Worm (Caenorhabditis elegans) whole organism, L1 larva: ENCODE data around the gene Y42H9AR.2.

Source experiments
- C04F5.9 ChIP-seq: sonication (generic microtip); optimal IDR thresholded peaks from 2 replicates; lab custom pipeline; 2016; ENCODE audit warnings: missing genetic modification characterization, missing compliant biosample characterization
- C34B4.2 ChIP-seq: sonication (generic microtip); optimal IDR thresholded peaks from 2 replicates; lab custom pipeline; 2017; ENCODE audit warnings: mild to moderate bottlenecking, missing genetic modification characterization, missing compliant biosample characterization
- ama-1 ChIP-seq: fragments of 150-350 bp; optimal IDR thresholded peaks from 2 replicates; lab custom pipeline; 2014
- ceh-63 ChIP-seq: fragments of 200-800 bp; sonication (Bioruptor generic); optimal IDR thresholded peaks from 2 replicates; lab custom pipeline; 2018; ENCODE audit warnings: mild to moderate bottlenecking, missing genetic modification characterization, missing compliant biosample characterization
- ceh-90 ChIP-seq: sonication (generic microtip); optimal IDR thresholded peaks from 2 replicates; lab custom pipeline; 2016; ENCODE audit warnings: missing genetic modification characterization, missing compliant biosample characterization
- dsc-1 ChIP-seq: sonication (generic microtip); optimal IDR thresholded peaks from 2 replicates; lab custom pipeline; 2016; ENCODE audit warnings: mild to moderate bottlenecking, missing genetic modification characterization, missing compliant biosample characterization
- egl-27 ChIP-seq, 2 experiments: fragments of 150-350 bp in 1 of 2; sonication (generic microtip); optimal IDR thresholded peaks; 3 replicates each; lab custom pipeline; 2017 to 2018; ENCODE audit warnings: missing biosample characterization in 2 of 2, missing genetic modification characterization in 2 of 2, missing genetic modification reagents in 2 of 2
- elt-2 ChIP-seq: sonication (generic microtip); optimal IDR thresholded peaks from 2 replicates; lab custom pipeline; 2016; ENCODE audit warnings: missing genetic modification characterization, mild to moderate bottlenecking, inconsistent platforms, missing compliant biosample characterization, missing genetic modification reagents
- elt-3 ChIP-seq, 6 experiments: fragments of 150-350 bp in 1 of 6; sonication (generic microtip); optimal IDR thresholded peaks; 2 replicates each; lab custom pipeline; 2017 to 2018; ENCODE audit warnings: missing biosample characterization in 6 of 6, missing genetic modification characterization in 6 of 6, inconsistent platforms in 1 of 6
- ets-5 ChIP-seq: fragments of 200-800 bp; sonication (Bioruptor generic); IDR thresholded peaks from 2 replicates; pipeline ENCODE4 v1.3.6; 2022; ENCODE audit warnings: missing genetic modification characterization, missing compliant biosample characterization
- fkh-10 ChIP-seq: sonication (generic microtip); optimal IDR thresholded peaks from 2 replicates; lab custom pipeline; 2017; ENCODE audit warnings: missing biosample characterization, missing genetic modification reagents, missing genetic modification characterization
- fkh-8 ChIP-seq: sonication (generic microtip); optimal IDR thresholded peaks from 2 replicates; lab custom pipeline; 2016; ENCODE audit warnings: mild to moderate bottlenecking, missing genetic modification characterization, missing compliant biosample characterization
- fos-1 ChIP-seq: fragments of 150-350 bp; optimal IDR thresholded peaks from 2 replicates; lab custom pipeline; 2014; ENCODE audit warnings: missing biosample characterization, missing genetic modification characterization
- grh-1 ChIP-seq: fragments of 200-800 bp; sonication (Bioruptor generic); IDR thresholded peaks from 2 replicates; pipeline ENCODE4 v1.3.6; 2022; ENCODE audit warnings: missing genetic modification reagents, missing genetic modification characterization, missing compliant biosample characterization
- hlh-17 ChIP-seq: fragments of 200-800 bp; sonication (Bioruptor generic); optimal IDR thresholded peaks from 2 replicates; lab custom pipeline; 2018; ENCODE audit warnings: missing genetic modification characterization, mild to moderate bottlenecking, missing compliant biosample characterization, moderate library complexity, borderline replicate concordance
- hlh-4 ChIP-seq: sonication (generic microtip); optimal IDR thresholded peaks from 2 replicates; lab custom pipeline; 2016; ENCODE audit warnings: mild to moderate bottlenecking, missing genetic modification characterization, missing compliant biosample characterization
- hpl-2 ChIP-seq: fragments of 150-350 bp; optimal IDR thresholded peaks from 2 replicates; lab custom pipeline; 2014; ENCODE audit warnings: missing biosample characterization, missing genetic modification reagents, missing genetic modification characterization
- irx-1 ChIP-seq: sonication (generic microtip); optimal IDR thresholded peaks from 2 replicates; lab custom pipeline; 2016; ENCODE audit warnings: missing genetic modification characterization, missing compliant biosample characterization
- isw-1 ChIP-seq: fragments of 200-800 bp; sonication (Bioruptor generic); IDR thresholded peaks from 2 replicates; pipeline ENCODE4 v1.3.6; 2022; ENCODE audit warnings: missing genetic modification characterization, missing compliant biosample characterization
- jun-1 ChIP-seq: fragments of 150-350 bp; optimal IDR thresholded peaks from 2 replicates; lab custom pipeline; 2014; ENCODE audit warnings: missing biosample characterization, missing genetic modification reagents, missing genetic modification characterization
- lin-14 ChIP-seq: fragments of 200-800 bp; sonication (Bioruptor generic); optimal IDR thresholded peaks from 2 replicates; lab custom pipeline; 2018; ENCODE audit warnings: mild to moderate bottlenecking, missing genetic modification characterization, moderate library complexity, missing compliant biosample characterization
- lin-35 ChIP-seq, 2 experiments: fragments of 150-350 bp; optimal IDR thresholded peaks; 2 replicates each; lab custom pipeline; 2014; ENCODE audit warnings: missing biosample characterization in 2 of 2, missing genetic modification characterization in 2 of 2, missing genetic modification reagents in 2 of 2
- mab-9 ChIP-seq: fragments of 200-800 bp; sonication (Bioruptor generic); IDR thresholded peaks from 2 replicates; pipeline ENCODE4 v1.3.6; 2022; ENCODE audit warnings: missing genetic modification reagents, missing genetic modification characterization, missing compliant biosample characterization
- mdl-1 ChIP-seq, 2 experiments: fragments of 150-350 bp; optimal IDR thresholded peaks; 2 replicates each; lab custom pipeline; 2014 to 2017; ENCODE audit warnings: missing biosample characterization in 2 of 2, missing genetic modification characterization in 2 of 2, inconsistent platforms in 1 of 2
- mef-2 ChIP-seq: fragments of 150-350 bp; optimal IDR thresholded peaks from 2 replicates; lab custom pipeline; 2014; ENCODE audit warnings: missing biosample characterization, missing genetic modification characterization
- mep-1 ChIP-seq: fragments of 150-350 bp; optimal IDR thresholded peaks from 2 replicates; lab custom pipeline; 2014; ENCODE audit warnings: missing biosample characterization, missing genetic modification characterization
- nhr-11 ChIP-seq: fragments of 150-350 bp; optimal IDR thresholded peaks from 2 replicates; lab custom pipeline; 2014; ENCODE audit warnings: missing biosample characterization, missing genetic modification characterization
- nhr-19 ChIP-seq: fragments of 200-800 bp; sonication (Bioruptor generic); conservative IDR thresholded peaks from 2 replicates; pipeline ENCODE4 v1.3.6; 2022; ENCODE audit warnings: missing genetic modification characterization, missing compliant biosample characterization
- nhr-28 ChIP-seq: fragments of 150-350 bp; optimal IDR thresholded peaks from 2 replicates; lab custom pipeline; 2014; ENCODE audit warnings: missing biosample characterization, missing genetic modification characterization
- nhr-47 ChIP-seq: sonication (generic microtip); optimal IDR thresholded peaks from 2 replicates; lab custom pipeline; 2016; ENCODE audit warnings: mild to moderate bottlenecking, missing genetic modification characterization, moderate library complexity, missing compliant biosample characterization
- nhr-90 ChIP-seq: sonication (generic microtip); optimal IDR thresholded peaks from 2 replicates; lab custom pipeline; 2016; ENCODE audit warnings: mild to moderate bottlenecking, missing genetic modification characterization, missing compliant biosample characterization; ENCODE audit not compliant: poor library complexity
- rnt-1 ChIP-seq: sonication (generic microtip); optimal IDR thresholded peaks from 2 replicates; lab custom pipeline; 2016; ENCODE audit warnings: mild to moderate bottlenecking, missing genetic modification characterization, moderate library complexity, missing compliant biosample characterization
- skn-1 ChIP-seq: fragments of 150-350 bp; optimal IDR thresholded peaks from 2 replicates; lab custom pipeline; 2014; ENCODE audit warnings: missing biosample characterization, missing genetic modification characterization
- snu-23 ChIP-seq: sonication (generic microtip); optimal IDR thresholded peaks from 2 replicates; lab custom pipeline; 2016; ENCODE audit warnings: missing genetic modification characterization, missing compliant biosample characterization
- sox-4 ChIP-seq: sonication (generic microtip); optimal IDR thresholded peaks from 2 replicates; lab custom pipeline; 2016; ENCODE audit warnings: missing genetic modification characterization, missing compliant biosample characterization
- sup-37 ChIP-seq: fragments of 200-800 bp; sonication (Bioruptor generic); optimal IDR thresholded peaks from 2 replicates; lab custom pipeline; 2018; ENCODE audit warnings: mild to moderate bottlenecking, missing genetic modification characterization, missing compliant biosample characterization
- swsn-7 ChIP-seq: sonication (generic microtip); optimal IDR thresholded peaks from 2 replicates; lab custom pipeline; 2016; ENCODE audit warnings: missing genetic modification characterization, missing compliant biosample characterization
- tbx-2 ChIP-seq: sonication (generic microtip); optimal IDR thresholded peaks from 2 replicates; lab custom pipeline; 2016; ENCODE audit warnings: missing genetic modification characterization, missing compliant biosample characterization
- tlp-1 ChIP-seq: fragments of 150-350 bp; optimal IDR thresholded peaks from 2 replicates; lab custom pipeline; 2014; ENCODE audit warnings: missing biosample characterization, missing genetic modification characterization
- unc-62 ChIP-seq: fragments of 150-350 bp; optimal IDR thresholded peaks from 2 replicates; lab custom pipeline; 2014; ENCODE audit warnings: missing biosample characterization, missing genetic modification reagents, missing genetic modification characterization
- unc-86 ChIP-seq: sonication (generic microtip); optimal IDR thresholded peaks from 2 replicates; lab custom pipeline; 2016; ENCODE audit warnings: missing genetic modification characterization, missing compliant biosample characterization
- ztf-11 ChIP-seq, 2 experiments: sonication (generic microtip); optimal IDR thresholded peaks; 2 replicates each; lab custom pipeline; 2016 to 2017; ENCODE audit warnings: missing genetic modification characterization in 2 of 2, missing biosample characterization in 1 of 2, missing compliant biosample characterization in 1 of 2

Gene Y42H9AR.2

ce11 chrIV:8069104-8069503 is 30.6 kb upstream of the Y42H9AR.2 start:
- TF ChIP-seq unc-86 (no peak), C04F5.9 (tag; lab: Kevin White, UChicago) (no peak), sox-4 (tag; lab: Kevin White, UChicago) (no peak), ceh-63 (GFP tag; lab: Kevin White, UChicago) (no peak), elt-2 (tag; lab: Kevin White, UChicago) (no peak), dsc-1 (peak; percentile 19), mab-9 (no peak), lin-14 (GFP tag; lab: Kevin White, UChicago) (peak; percentile 23), mep-1 (no peak)

ce11 chrIV:8070299-8070698 is 29.4 kb upstream of the Y42H9AR.2 start:
- TF ChIP-seq grh-1 = no peak
- no peak for TF ChIP-seq ceh-63 (GFP tag; lab: Kevin White, UChicago)
- no peak for TF ChIP-seq egl-27 (tag; optimal IDR thresholded peaks at IDR 0.05; lab: Kevin White, UChicago)
- no peak for TF ChIP-seq nhr-19 (GFP tag; lab: Robert Waterston, UW)
- TF ChIP-seq mef-2 = no peak
- no peak for TF ChIP-seq ama-1 (lab: Kevin White, UChicago)
- TF ChIP-seq lin-35 (GFP tag; optimal IDR thresholded peaks at IDR 0.05; lab: Kevin White, UChicago) = no peak
- no peak for TF ChIP-seq fkh-10 (GFP tag; lab: Kevin White, UChicago)
- TF ChIP-seq ztf-11 (tag; optimal IDR thresholded peaks at IDR 0.05; lab: Kevin White, UChicago) = no peak
- no peak for TF ChIP-seq hlh-17 (GFP tag; lab: Kevin White, UChicago)
- TF ChIP-seq tbx-2 (tag; lab: Kevin White, UChicago) = no peak
- TF ChIP-seq rnt-1 (tag; lab: Kevin White, UChicago) = no peak
- TF ChIP-seq elt-2 (tag; lab: Kevin White, UChicago) = no peak
- no peak for TF ChIP-seq skn-1
- no peak for TF ChIP-seq nhr-11 (tag; lab: Kevin White, UChicago)
- TF ChIP-seq nhr-28 (tag; lab: Kevin White, UChicago) = no peak
- no peak for TF ChIP-seq hpl-2

ce11 chrIV:8070934-8071333 is 28.8 kb upstream of the Y42H9AR.2 start:
- no peak for TF ChIP-seq sup-37 (GFP tag; lab: Kevin White, UChicago)
- TF ChIP-seq ceh-63 (GFP tag; lab: Kevin White, UChicago) = no peak
- TF ChIP-seq isw-1 (GFP tag; lab: Robert Waterston, UW) = no peak
- peak; percentile 64 for TF ChIP-seq lin-14 (GFP tag; lab: Kevin White, UChicago)
- TF ChIP-seq nhr-28 (tag; lab: Kevin White, UChicago) = no peak
- no peak for TF ChIP-seq jun-1
- TF ChIP-seq nhr-90 (tag; lab: Kevin White, UChicago) = no peak
- TF ChIP-seq ceh-90 (tag; lab: Kevin White, UChicago) = no peak
- no peak for TF ChIP-seq C34B4.2
- TF ChIP-seq fkh-8 (tag; lab: Kevin White, UChicago) = peak; percentile 33
- TF ChIP-seq nhr-47 (tag; lab: Kevin White, UChicago) = no peak
- no peak for TF ChIP-seq lin-35 (GFP tag; optimal IDR thresholded peaks at IDR 0.05; lab: Kevin White, UChicago)
- no peak for TF ChIP-seq hlh-4
- TF ChIP-seq elt-3 (tag; optimal IDR thresholded peaks at IDR 0.05; lab: Kevin White, UChicago) = no peak
- TF ChIP-seq unc-62 = no peak
- TF ChIP-seq tlp-1 (tag; lab: Kevin White, UChicago) = no peak
- no peak for TF ChIP-seq mdl-1 (tag; optimal IDR thresholded peaks at IDR 0.05; lab: Kevin White, UChicago)
- TF ChIP-seq irx-1 (tag; lab: Kevin White, UChicago) = no peak
- TF ChIP-seq swsn-7 (tag; lab: Kevin White, UChicago) = no peak
- no peak for TF ChIP-seq mab-9
- peak; percentile 53 for TF ChIP-seq fkh-10 (GFP tag; lab: Kevin White, UChicago)
- TF ChIP-seq ets-5 (GFP tag; lab: Robert Waterston, UW) = no peak
- TF ChIP-seq snu-23 (GFP tag; lab: Kevin White, UChicago) = no peak
- TF ChIP-seq fos-1 = no peak
